Fruit fly (Drosophila melanogaster) whole organism, embryonic: ENCODE results near the gene CG7135.
A peak's percentile ranks its signal among the peaks of the same experiment; 100 is the strongest.

Source experiments
- Antp ChIP-seq: fragments of 200-800 bp; sonication (Bioruptor generic); optimal IDR thresholded peaks from 3 replicates; lab custom pipeline; 2016; ENCODE audit warnings: missing biosample characterization, missing genetic modification characterization
- C15 ChIP-seq: fragments of 200-800 bp; sonication (Bioruptor generic); IDR thresholded peaks from 3 replicates; pipeline ENCODE4 v1.3.6; 2022; ENCODE audit warnings: missing biosample characterization, missing genetic modification characterization
- CG10462 ChIP-seq: fragments of 200-800 bp; sonication (Bioruptor generic); optimal IDR thresholded peaks from 2 replicates; lab custom pipeline; 2016; ENCODE audit warnings: missing biosample characterization, missing genetic modification characterization
- CG12071 ChIP-seq: fragments of 200-800 bp; sonication (Bioruptor generic); optimal IDR thresholded peaks from 3 replicates; lab custom pipeline; 2018; ENCODE audit warnings: missing biosample characterization, mild to moderate bottlenecking, missing genetic modification characterization
- CG13424 ChIP-seq: fragments of 200-800 bp; sonication (Bioruptor generic); optimal IDR thresholded peaks from 2 replicates; lab custom pipeline; 2019; ENCODE audit warnings: missing biosample characterization, mild to moderate bottlenecking, missing genetic modification characterization, moderate library complexity
- CG17829 ChIP-seq: fragments of 200-800 bp; optimal IDR thresholded peaks from 2 replicates; lab custom pipeline; 2019; ENCODE audit warnings: missing biosample characterization, mild to moderate bottlenecking, missing genetic modification characterization, moderate library complexity
- CG18476 ChIP-seq: fragments of 200-800 bp; sonication (Bioruptor generic); optimal IDR thresholded peaks from 2 replicates; lab custom pipeline; 2016; ENCODE audit warnings: missing biosample characterization, mild to moderate bottlenecking, missing genetic modification characterization
- CG18599 ChIP-seq: fragments of 200-800 bp; sonication (Bioruptor generic); optimal IDR thresholded peaks from 3 replicates; lab custom pipeline; 2017; ENCODE audit warnings: missing biosample characterization, missing genetic modification characterization, mild to moderate bottlenecking, moderate library complexity, missing genetic modification reagents
- CG18619 ChIP-seq: fragments of 200-800 bp; sonication (Bioruptor generic); optimal IDR thresholded peaks from 3 replicates; lab custom pipeline; 2017; ENCODE audit warnings: missing biosample characterization, mild to moderate bottlenecking, missing genetic modification characterization
- CG2120 ChIP-seq: fragments of 200-800 bp; sonication (Bioruptor generic); optimal IDR thresholded peaks from 3 replicates; lab custom pipeline; 2016; ENCODE audit warnings: missing biosample characterization, missing genetic modification characterization
- CG2202 ChIP-seq: fragments of 200-800 bp; sonication (Bioruptor generic); optimal IDR thresholded peaks from 2 replicates; lab custom pipeline; 2018; ENCODE audit warnings: missing biosample characterization, mild to moderate bottlenecking, missing genetic modification characterization
- CG2875 ChIP-seq: fragments of 200-800 bp; sonication (Bioruptor generic); optimal IDR thresholded peaks from 2 replicates; lab custom pipeline; 2017; ENCODE audit warnings: missing biosample characterization, mild to moderate bottlenecking, missing genetic modification characterization, missing genetic modification reagents
- CG30431 ChIP-seq: fragments of 200-800 bp; sonication (Bioruptor generic); optimal IDR thresholded peaks from 2 replicates; lab custom pipeline; 2017; ENCODE audit warnings: missing biosample characterization, missing genetic modification characterization
- CG3065 ChIP-seq: fragments of 200-800 bp; sonication (Bioruptor generic); optimal IDR thresholded peaks from 2 replicates; lab custom pipeline; 2016; ENCODE audit warnings: missing biosample characterization, missing genetic modification characterization
- CG31224 ChIP-seq: fragments of 200-800 bp; sonication (Bioruptor generic); IDR thresholded peaks from 2 replicates; pipeline ENCODE4 v1.3.6; 2022; ENCODE audit warnings: missing biosample characterization, missing genetic modification characterization
- CG31365 ChIP-seq: fragments of 200-800 bp; sonication (Bioruptor generic); optimal IDR thresholded peaks from 2 replicates; lab custom pipeline; 2018; ENCODE audit warnings: missing biosample characterization, mild to moderate bottlenecking, missing genetic modification characterization
- CG32532 ChIP-seq: fragments of 200-800 bp; sonication (Bioruptor generic); IDR thresholded peaks from 2 replicates; pipeline ENCODE4 v1.3.6; 2022; ENCODE audit warnings: missing biosample characterization, missing genetic modification characterization
- CG3281 ChIP-seq: fragments of 200-800 bp; sonication (Bioruptor generic); optimal IDR thresholded peaks from 3 replicates; lab custom pipeline; 2017; ENCODE audit warnings: missing biosample characterization, mild to moderate bottlenecking, missing genetic modification characterization
- CG4328 ChIP-seq: fragments of 200-800 bp; sonication (Bioruptor generic); optimal IDR thresholded peaks from 3 replicates; lab custom pipeline; 2017; ENCODE audit warnings: missing biosample characterization, missing genetic modification reagents, missing genetic modification characterization
- CG4730 ChIP-seq: fragments of 200-800 bp; sonication (Bioruptor generic); IDR thresholded peaks from 2 replicates; pipeline ENCODE4 v1.3.6; 2022; ENCODE audit warnings: missing biosample characterization, missing genetic modification characterization
- CG6254 ChIP-seq: fragments of 200-800 bp; sonication (Bioruptor generic); optimal IDR thresholded peaks from 3 replicates; lab custom pipeline; 2017; ENCODE audit warnings: mild to moderate bottlenecking, missing biosample characterization, missing genetic modification reagents, missing genetic modification characterization
- CG7839 ChIP-seq: fragments of 200-800 bp; sonication (Bioruptor generic); optimal IDR thresholded peaks from 3 replicates; lab custom pipeline; 2018; ENCODE audit warnings: missing biosample characterization, mild to moderate bottlenecking, missing genetic modification characterization, moderate library complexity
- CG8281 ChIP-seq: fragments of 200-800 bp; sonication (Bioruptor generic); optimal IDR thresholded peaks from 2 replicates; lab custom pipeline; 2018; ENCODE audit warnings: missing biosample characterization, mild to moderate bottlenecking, missing genetic modification characterization, moderate library complexity
- CG8290 ChIP-seq, 3 experiments: fragments of 200-800 bp; sonication (Bioruptor generic); optimal IDR thresholded peaks; 2 replicates each; lab custom pipeline; 2016 to 2019; ENCODE audit warnings: missing biosample characterization in 3 of 3, missing genetic modification characterization in 3 of 3, mild to moderate bottlenecking in 2 of 3, moderate library complexity in 1 of 3
- CG8359 ChIP-seq: fragments of 200-800 bp; sonication (Bioruptor generic); optimal IDR thresholded peaks from 2 replicates; lab custom pipeline; 2017; ENCODE audit warnings: missing biosample characterization, mild to moderate bottlenecking, missing genetic modification characterization, borderline replicate concordance
- CG9215 ChIP-seq: fragments of 200-800 bp; sonication (Bioruptor generic); IDR thresholded peaks from 2 replicates; pipeline ENCODE4 v1.3.6; 2022; ENCODE audit warnings: missing biosample characterization, missing genetic modification characterization
- CkIIα-i1 ChIP-seq: fragments of 200-800 bp; sonication (Bioruptor generic); IDR thresholded peaks from 2 replicates; pipeline ENCODE4 v1.3.6; 2022; ENCODE audit warnings: missing biosample characterization, missing genetic modification characterization
- CoRest ChIP-seq: fragments of 200-800 bp; sonication (Bioruptor generic); optimal IDR thresholded peaks from 3 replicates; lab custom pipeline; 2018; ENCODE audit warnings: missing biosample characterization, mild to moderate bottlenecking, missing genetic modification characterization, moderate library complexity
- Dref ChIP-seq: fragments of 200-800 bp; sonication (Bioruptor generic); IDR thresholded peaks from 2 replicates; pipeline ENCODE4 v1.3.6; 2022; ENCODE audit warnings: missing biosample characterization, missing genetic modification characterization
- Fer3 ChIP-seq: fragments of 200-800 bp; sonication (Bioruptor generic); optimal IDR thresholded peaks from 2 replicates; lab custom pipeline; 2018; ENCODE audit warnings: missing biosample characterization, mild to moderate bottlenecking, missing genetic modification characterization, moderate library complexity
- HHEX ChIP-seq: fragments of 200-800 bp; sonication (Bioruptor generic); optimal IDR thresholded peaks from 3 replicates; lab custom pipeline; 2017; ENCODE audit warnings: missing biosample characterization, mild to moderate bottlenecking, missing genetic modification characterization, missing genetic modification reagents
- Hsf ChIP-seq: fragments of 200-800 bp; sonication (Bioruptor generic); optimal IDR thresholded peaks from 3 replicates; lab custom pipeline; 2016; ENCODE audit warnings: missing biosample characterization, missing genetic modification characterization
- Opbp ChIP-seq: fragments of 200-800 bp; sonication (Bioruptor generic); IDR thresholded peaks from 3 replicates; pipeline ENCODE4 v1.3.6; 2022; ENCODE audit warnings: missing biosample characterization, missing genetic modification characterization; ENCODE audit not compliant: partially characterized antibody
- Sox100B ChIP-seq: fragments of 200-800 bp; sonication (Bioruptor generic); optimal IDR thresholded peaks from 3 replicates; lab custom pipeline; 2018; ENCODE audit warnings: missing biosample characterization, mild to moderate bottlenecking, missing genetic modification characterization
- Ssrp ChIP-seq: fragments of 200-800 bp; sonication (Bioruptor generic); optimal IDR thresholded peaks from 2 replicates; lab custom pipeline; 2018; ENCODE audit warnings: missing biosample characterization, mild to moderate bottlenecking, missing genetic modification characterization, moderate library complexity
- Stat92E ChIP-seq, 3 experiments: fragments of >200 bp in 2 of 3; fragments of 200-800 bp in 1 of 3; sonication (Bioruptor generic) in 1 of 3; optimal IDR thresholded peaks; 2 replicates each; lab custom pipeline; 2017 to 2019; ENCODE audit warnings: missing biosample characterization in 3 of 3, missing genetic modification characterization in 3 of 3, mild to moderate bottlenecking in 1 of 3, moderate library complexity in 1 of 3
- Xbp1 ChIP-seq: fragments of 200-800 bp; sonication (Bioruptor generic); optimal IDR thresholded peaks from 3 replicates; lab custom pipeline; 2016; ENCODE audit warnings: missing biosample characterization, mild to moderate bottlenecking, missing genetic modification characterization
- YL-1 ChIP-seq: fragments of 200-800 bp; sonication (Bioruptor generic); optimal IDR thresholded peaks from 3 replicates; lab custom pipeline; 2017; ENCODE audit warnings: missing biosample characterization, mild to moderate bottlenecking, missing genetic modification characterization
- ab ChIP-seq: fragments of 200-800 bp; sonication (Bioruptor generic); optimal IDR thresholded peaks from 2 replicates; lab custom pipeline; 2016; ENCODE audit warnings: missing biosample characterization, missing genetic modification characterization
- ase ChIP-seq: fragments of 200-800 bp; sonication (Bioruptor generic); IDR thresholded peaks from 3 replicates; pipeline ENCODE4 v1.3.6; 2022; ENCODE audit warnings: missing biosample characterization, missing genetic modification characterization
- bab2 ChIP-seq: fragments of 200-800 bp; sonication (Bioruptor generic); optimal IDR thresholded peaks from 2 replicates; lab custom pipeline; 2016; ENCODE audit warnings: missing biosample characterization, missing genetic modification characterization
- croc ChIP-seq: fragments of 200-800 bp; sonication (Bioruptor generic); conservative IDR thresholded peaks from 3 replicates; pipeline ENCODE4 v1.3.6; 2022; ENCODE audit warnings: missing biosample characterization, missing genetic modification characterization
- dati ChIP-seq: fragments of 200-800 bp; sonication (Bioruptor generic); IDR thresholded peaks from 2 replicates; pipeline ENCODE4 v1.3.6; 2022; ENCODE audit warnings: missing biosample characterization, missing genetic modification characterization
- h ChIP-seq: fragments of >200 bp; optimal IDR thresholded peaks from 2 replicates; lab custom pipeline; 2017
- hb ChIP-seq: fragments of 200-800 bp; sonication (Bioruptor generic); IDR thresholded peaks from 3 replicates; pipeline ENCODE4 v1.3.6; 2022; ENCODE audit warnings: missing biosample characterization, missing genetic modification characterization; ENCODE audit not compliant: partially characterized antibody
- hbn ChIP-seq: fragments of 200-800 bp; sonication (Bioruptor generic); IDR thresholded peaks from 2 replicates; pipeline ENCODE4 v1.3.6; 2022; ENCODE audit warnings: missing biosample characterization, missing genetic modification characterization; ENCODE audit not compliant: partially characterized antibody
- ken ChIP-seq: fragments of 200-800 bp; sonication (Bioruptor generic); IDR thresholded peaks from 3 replicates; pipeline ENCODE4 v1.3.6; 2022; ENCODE audit warnings: missing biosample characterization, missing genetic modification characterization
- prd ChIP-seq, 3 experiments: fragments of >200 bp in 2 of 3; fragments of 200-800 bp in 1 of 3; sonication (Bioruptor generic) in 1 of 3; optimal IDR thresholded peaks in 2 of 3; IDR thresholded peaks in 1 of 3; 2 replicates in 2 of 3; 3 replicates in 1 of 3; pipeline versions ENCODE4 v1.3.6 to Lab custom; 2017 to 2022; ENCODE audit warnings: missing biosample characterization in 1 of 3, missing genetic modification characterization in 1 of 3
- salm ChIP-seq: fragments of 200-800 bp; sonication (Bioruptor generic); optimal IDR thresholded peaks from 2 replicates; lab custom pipeline; 2018; ENCODE audit warnings: missing biosample characterization, mild to moderate bottlenecking, missing genetic modification characterization
- sr ChIP-seq: fragments of 200-800 bp; sonication (Bioruptor generic); IDR thresholded peaks from 3 replicates; pipeline ENCODE4 v1.3.6; 2022; ENCODE audit warnings: missing biosample characterization, missing genetic modification characterization

The CG7135 gene

dm6 chrX:18090333-18090732, 13.1 kb upstream of the CG7135 start, which contains the start of gene Swt1 (continued):
- TF ChIP-seq prd (optimal IDR thresholded peaks at IDR 0.05; lab: Kevin White, UChicago) (no peak), prd (GFP tag; IDR thresholded peaks at IDR 0.05; lab: Robert Waterston, UW) (no peak), CG9215 (GFP tag; lab: Robert Waterston, UW) (no peak), hb (peak; percentile 87), CG18476 (GFP tag; lab: Kevin White, UChicago) (no peak), CG6254 (GFP tag; lab: Kevin White, UChicago) (no peak), Xbp1 (GFP tag; lab: Kevin White, UChicago) (no peak), CG17829 (tag; lab: Kevin White, UChicago) (no peak), CG18619 (no peak), CG7839 (tag; lab: Kevin White, UChicago) (no peak), HHEX (GFP tag; lab: Kevin White, UChicago) (no peak), CG8281 (tag; lab: Kevin White, UChicago) (no peak), salm (no peak), CoRest (tag; lab: Kevin White, UChicago) (peak; percentile 6), Ssrp (tag; lab: Kevin White, UChicago) (no peak), C15 (no peak), CkIIα-i1 (peak; percentile 84), Fer3 (tag; lab: Kevin White, UChicago) (no peak), bab2 (GFP tag; lab: Kevin White, UChicago) (no peak), CG32532 (GFP tag; lab: Robert Waterston, UW) (no peak), CG30431 (no peak), CG31365 (tag; lab: Kevin White, UChicago) (no peak), CG18599 (no peak), Sox100B (no peak), ase (GFP tag; lab: Robert Waterston, UW) (no peak), CG4328 (GFP tag; lab: Kevin White, UChicago) (no peak), croc (no peak), h (lab: Kevin White, UChicago) (no peak), hbn (GFP tag; lab: Robert Waterston, UW) (peak; percentile 87), YL-1 (no peak), CG13424 (tag; lab: Kevin White, UChicago) (no peak), ab (GFP tag; lab: Kevin White, UChicago) (no peak), CG8290 (GFP tag; optimal IDR thresholded peaks at IDR 0.05; lab: Kevin White, UChicago) (peak; percentile 72), CG8290 (tag; optimal IDR thresholded peaks at IDR 0.05; lab: Kevin White, UChicago) (peak; percentile 91 to 93), CG2120 (GFP tag; lab: Kevin White, UChicago) (no peak), CG8359 (GFP tag; lab: Kevin White, UChicago) (no peak), CG31224 (no peak), Dref (GFP tag; lab: Robert Waterston, UW) (peak; percentile 95), dati (no peak), Stat92E (GFP tag; optimal IDR thresholded peaks at IDR 0.05; lab: Kevin White, UChicago) (no peak), CG12071 (GFP tag; lab: Kevin White, UChicago) (no peak), CG2202 (tag; lab: Kevin White, UChicago) (no peak), CG2875 (no peak), Hsf (no peak), CG10462 (GFP tag; lab: Kevin White, UChicago) (no peak), Antp (no peak), Opbp (peak; percentile 91), ken (GFP tag; lab: Robert Waterston, UW) (no peak), CG4730 (GFP tag; lab: Robert Waterston, UW) (no peak), sr (GFP tag; lab: Robert Waterston, UW) (no peak), CG3065 (GFP tag; lab: Kevin White, UChicago) (no peak), CG3281 (no peak)
